Worm (Caenorhabditis elegans): ENCODE measurements around the gene ZK721.3.

ZK721.3 gene

DNA sequence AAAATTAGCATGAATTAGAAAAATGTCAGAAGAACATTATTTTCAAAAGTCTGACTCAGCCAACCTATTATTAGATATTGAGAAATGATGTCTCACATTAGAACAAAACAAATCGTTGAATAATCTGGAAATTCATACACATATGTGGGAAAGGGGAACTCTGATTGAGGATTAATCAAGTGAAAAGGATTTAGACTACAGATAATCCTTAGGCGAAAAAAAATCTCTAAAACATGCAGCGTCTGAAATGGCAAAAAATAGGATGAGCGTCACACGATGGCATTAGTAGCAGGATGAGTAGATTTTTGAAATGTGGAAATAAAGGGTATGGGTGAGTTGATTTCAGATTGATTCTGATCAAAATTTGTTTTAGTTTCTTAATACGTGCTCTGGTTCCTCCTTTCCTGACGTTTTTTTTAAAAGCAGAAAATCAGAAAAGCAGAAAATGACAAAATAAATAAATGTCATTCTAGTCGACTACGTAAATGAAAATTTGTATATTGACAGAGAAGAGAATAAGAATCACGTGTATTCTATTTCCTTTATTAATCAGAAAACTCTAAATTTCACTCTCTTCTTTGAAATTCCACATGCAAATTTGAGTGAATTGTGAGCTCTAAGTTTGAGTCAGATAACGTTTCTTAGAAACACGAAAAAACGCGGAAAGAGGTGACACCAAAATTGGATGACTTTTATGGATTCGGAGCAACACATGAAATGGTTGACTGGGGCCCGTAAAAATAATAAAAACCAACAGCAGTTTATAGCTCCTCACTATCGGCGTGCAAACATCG is 39.9 kb upstream of the ZK721.3 start:
- TF ChIP-seq ama-1 (optimal IDR thresholded peaks at IDR 0.05) (no peak), ets-7 (tag; optimal IDR thresholded peaks at IDR 0.05) (no peak), tra-4 (tag; optimal IDR thresholded peaks at IDR 0.05) (no peak), tbx-11 (GFP tag; IDR thresholded peaks at IDR 0.05) (no peak), aly-1 (tag; optimal IDR thresholded peaks at IDR 0.05) (no peak), scrt-1 (GFP tag; IDR thresholded peaks at IDR 0.05) (no peak), ceh-13 (GFP tag; optimal IDR thresholded peaks at IDR 0.05) (no peak), hmg-4 (GFP tag; optimal IDR thresholded peaks at IDR 0.05) (no peak), hmbx-1 (tag; optimal IDR thresholded peaks at IDR 0.05) (no peak), flt-1 (GFP tag; IDR thresholded peaks at IDR 0.05) (no peak), hnd-1 (tag; optimal IDR thresholded peaks at IDR 0.05) (no peak), tbx-37 (GFP tag; conservative IDR thresholded peaks at IDR 0.05) (no peak), pes-1 (GFP tag; IDR thresholded peaks at IDR 0.05) (no peak), sea-1 (GFP tag; conservative IDR thresholded peaks at IDR 0.05) (no peak), F13C5.2 (tag; optimal IDR thresholded peaks at IDR 0.05) (no peak), B0310.2 (tag; optimal IDR thresholded peaks at IDR 0.05) (no peak)

DNA sequence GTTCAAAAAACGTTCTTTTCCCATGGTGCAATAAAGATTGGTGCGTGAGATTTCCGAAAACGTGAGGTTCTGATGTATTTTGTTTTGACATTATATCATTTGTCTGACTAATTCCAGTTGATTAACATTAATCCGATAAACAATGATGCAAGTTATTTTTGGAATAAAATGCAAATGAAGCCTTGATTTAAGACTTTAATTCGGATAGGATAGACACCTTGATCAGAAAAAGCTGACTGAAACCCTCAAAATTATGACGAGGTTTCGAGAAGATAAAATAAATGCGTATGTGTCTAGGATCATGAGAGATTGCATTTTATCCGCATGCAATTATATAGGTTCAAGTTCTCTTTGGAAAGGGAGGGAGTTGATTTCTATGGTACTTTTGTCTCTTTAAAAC is 38.8 kb upstream of the ZK721.3 start:
- TF ChIP-seq tbx-11 (GFP tag; IDR thresholded peaks at IDR 0.05), result no peak
- no peak for TF ChIP-seq B0310.2 (tag; optimal IDR thresholded peaks at IDR 0.05)
- TF ChIP-seq scrt-1 (GFP tag; IDR thresholded peaks at IDR 0.05), result no peak
- no peak for TF ChIP-seq hnd-1 (tag; optimal IDR thresholded peaks at IDR 0.05)
- no peak for TF ChIP-seq sea-1 (GFP tag; conservative IDR thresholded peaks at IDR 0.05)
- TF ChIP-seq pes-1 (GFP tag; IDR thresholded peaks at IDR 0.05), result no peak
- no peak for TF ChIP-seq flt-1 (GFP tag; IDR thresholded peaks at IDR 0.05)
- TF ChIP-seq ets-7 (tag; optimal IDR thresholded peaks at IDR 0.05), result no peak
- no peak for TF ChIP-seq aly-1 (tag; optimal IDR thresholded peaks at IDR 0.05)
- no peak for TF ChIP-seq hmbx-1 (tag; optimal IDR thresholded peaks at IDR 0.05)

DNA sequence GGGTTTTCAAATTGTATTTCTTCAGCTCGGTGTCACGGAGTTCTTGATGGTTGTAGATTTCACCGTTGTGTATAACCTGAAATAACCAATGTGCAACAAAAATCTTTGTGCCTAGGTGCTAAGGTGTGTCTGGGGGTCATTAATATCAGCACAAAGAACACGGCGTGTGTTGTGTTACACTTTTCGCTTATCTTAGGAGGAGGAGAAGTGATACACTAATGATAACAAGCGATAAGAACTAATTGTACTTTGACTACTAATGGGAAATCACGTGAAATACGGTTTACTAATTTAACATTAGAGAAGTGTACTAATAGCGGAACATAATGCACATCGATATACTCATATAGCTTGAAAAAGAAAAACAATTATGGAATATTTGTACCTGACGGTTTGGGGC is 34.1 kb upstream of the ZK721.3 start:
- TF ChIP-seq B0310.2 (tag; optimal IDR thresholded peaks at IDR 0.05), result no peak

DNA sequence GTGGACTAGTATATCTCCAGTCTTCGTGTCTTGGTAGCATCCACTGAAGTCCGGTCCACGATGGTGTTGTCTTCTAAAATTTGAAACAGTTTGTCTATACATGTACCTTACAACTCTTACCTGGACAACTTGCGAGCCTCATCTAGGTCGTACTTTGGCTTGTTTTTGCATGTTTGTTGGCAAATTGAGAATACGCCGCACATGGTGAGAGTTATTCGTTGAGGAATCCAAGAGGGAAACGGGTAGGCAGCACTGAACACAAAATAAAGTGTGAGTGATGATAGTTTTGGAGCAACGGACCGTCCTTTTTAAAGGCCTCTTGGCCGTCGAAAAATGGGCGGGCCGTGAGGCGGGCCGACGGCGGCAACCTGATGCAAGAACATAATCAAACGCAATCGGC is 33.7 kb upstream of the ZK721.3 start, which contains the start of gene asns-2:
Gene asns-2 (minus strand): TSS at position 282 of the 400 bp plus-strand sequence.
- no peak for TF ChIP-seq sea-1 (GFP tag; conservative IDR thresholded peaks at IDR 0.05)
- TF ChIP-seq aly-1 (tag; optimal IDR thresholded peaks at IDR 0.05), result peak; percentile 13

DNA sequence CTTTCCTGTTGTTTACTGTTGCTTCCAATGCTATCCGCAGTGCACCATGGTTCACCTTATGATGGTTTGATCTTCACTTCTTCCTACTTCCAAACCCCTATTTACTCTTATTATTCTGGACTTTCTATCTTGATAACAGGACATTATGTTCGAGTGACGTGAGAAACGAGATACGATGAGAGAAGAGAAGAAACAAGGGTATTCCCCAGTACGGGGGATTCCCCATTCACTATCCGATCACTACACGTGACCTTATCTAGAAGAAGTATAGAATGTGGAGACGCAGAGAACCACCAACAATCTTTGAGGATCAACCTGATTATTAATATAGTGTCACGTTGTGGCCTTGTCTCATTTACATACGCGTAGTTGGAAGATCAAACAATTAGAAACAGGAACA is 31.8 kb upstream of the ZK721.3 start:
- TF ChIP-seq hnd-1 (tag; optimal IDR thresholded peaks at IDR 0.05) (no peak), ceh-36 (tag; optimal IDR thresholded peaks at IDR 0.05) (no peak), flt-1 (GFP tag; IDR thresholded peaks at IDR 0.05) (no peak), tbx-37 (GFP tag; conservative IDR thresholded peaks at IDR 0.05) (no peak), aly-1 (tag; optimal IDR thresholded peaks at IDR 0.05) (no peak), hmbx-1 (tag; optimal IDR thresholded peaks at IDR 0.05) (no peak), B0310.2 (tag; optimal IDR thresholded peaks at IDR 0.05) (no peak), sea-1 (GFP tag; conservative IDR thresholded peaks at IDR 0.05) (no peak), ama-1 (optimal IDR thresholded peaks at IDR 0.05) (no peak), scrt-1 (GFP tag; IDR thresholded peaks at IDR 0.05) (no peak), tbx-11 (GFP tag; IDR thresholded peaks at IDR 0.05) (no peak), ets-7 (tag; optimal IDR thresholded peaks at IDR 0.05) (no peak), F13C5.2 (tag; optimal IDR thresholded peaks at IDR 0.05) (no peak), tra-4 (tag; optimal IDR thresholded peaks at IDR 0.05) (no peak), pes-1 (GFP tag; IDR thresholded peaks at IDR 0.05) (no peak), hmg-4 (GFP tag; optimal IDR thresholded peaks at IDR 0.05) (no peak), ceh-13 (GFP tag; optimal IDR thresholded peaks at IDR 0.05) (no peak)

DNA sequence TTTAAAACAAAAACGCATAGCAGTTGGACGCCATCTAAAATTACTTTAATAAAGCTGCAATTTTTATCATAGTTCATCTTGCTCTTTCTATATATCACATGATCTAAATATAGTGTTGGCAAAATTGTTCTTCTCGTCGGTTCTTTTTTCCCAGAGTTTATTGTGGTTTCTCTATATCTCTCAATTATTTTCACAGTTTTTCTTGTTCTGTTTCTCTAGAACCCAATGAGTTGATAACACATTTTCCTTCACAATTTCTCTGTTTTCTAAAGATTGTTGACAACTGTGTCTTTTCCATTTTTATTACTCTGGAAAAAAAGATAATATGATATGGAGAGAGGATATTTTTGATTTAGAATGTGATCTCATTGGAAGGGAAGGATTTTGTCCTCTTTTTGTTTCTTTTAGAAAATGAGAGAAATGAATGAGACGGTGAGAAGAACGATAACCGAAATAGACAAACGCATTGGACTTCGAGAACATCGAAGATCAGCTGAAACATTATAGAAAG is 30.0 kb upstream of the ZK721.3 start:
- TF ChIP-seq hnd-1 (tag; optimal IDR thresholded peaks at IDR 0.05), result no peak

DNA sequence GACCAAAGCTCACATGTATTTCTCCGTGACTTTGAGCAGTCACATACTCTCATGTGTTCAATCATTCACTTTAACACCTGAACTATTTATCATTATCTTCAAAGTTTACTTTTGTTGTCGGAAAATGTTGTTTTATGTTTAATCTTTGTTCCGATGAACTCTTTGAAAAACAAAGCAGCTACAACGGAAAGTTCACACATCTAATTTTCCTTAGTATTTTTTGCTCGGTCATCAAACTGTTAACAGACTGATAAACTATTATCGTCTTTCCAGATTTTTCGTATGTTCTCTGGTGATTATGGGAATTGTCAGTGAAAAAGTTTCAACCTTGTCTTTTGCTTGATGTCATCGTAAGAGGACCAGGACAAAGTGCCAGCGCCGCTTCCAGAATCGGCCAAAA is 28.3 kb upstream of the ZK721.3 start:
- TF ChIP-seq ceh-13 (GFP tag; optimal IDR thresholded peaks at IDR 0.05) (no peak), F13C5.2 (tag; optimal IDR thresholded peaks at IDR 0.05) (no peak)

DNA sequence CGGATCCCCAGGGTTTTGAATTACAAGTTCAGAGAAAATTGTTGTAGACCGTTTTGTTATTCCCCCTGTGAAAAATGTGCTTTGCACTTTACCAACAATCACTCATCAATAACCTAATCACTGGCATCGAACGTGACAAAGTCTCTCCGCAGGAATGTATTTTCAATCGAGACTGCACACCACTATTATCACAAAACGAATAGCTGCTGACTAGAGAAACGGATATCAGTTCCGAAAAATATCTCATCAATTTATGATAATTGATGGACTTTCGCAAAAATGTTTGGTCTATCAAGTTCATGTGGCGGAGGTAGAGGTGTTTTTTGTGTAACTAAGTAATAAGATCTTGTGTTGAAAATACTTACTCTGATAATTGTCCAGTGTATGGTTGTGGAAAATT is 23.3 kb upstream of the ZK721.3 start:
- no peak for TF ChIP-seq flt-1 (GFP tag; IDR thresholded peaks at IDR 0.05)
- no peak for TF ChIP-seq hmg-4 (GFP tag; optimal IDR thresholded peaks at IDR 0.05)
- TF ChIP-seq scrt-1 (GFP tag; IDR thresholded peaks at IDR 0.05), result no peak
- no peak for TF ChIP-seq ceh-13 (GFP tag; optimal IDR thresholded peaks at IDR 0.05)
- TF ChIP-seq pes-1 (GFP tag; IDR thresholded peaks at IDR 0.05), result no peak
- no peak for TF ChIP-seq tbx-11 (GFP tag; IDR thresholded peaks at IDR 0.05)
- no peak for TF ChIP-seq aly-1 (tag; optimal IDR thresholded peaks at IDR 0.05)
- TF ChIP-seq B0310.2 (tag; optimal IDR thresholded peaks at IDR 0.05), result no peak
- no peak for TF ChIP-seq sea-1 (GFP tag; conservative IDR thresholded peaks at IDR 0.05)
- TF ChIP-seq hmbx-1 (tag; optimal IDR thresholded peaks at IDR 0.05), result no peak
- TF ChIP-seq tbx-37 (GFP tag; conservative IDR thresholded peaks at IDR 0.05), result no peak
- TF ChIP-seq hnd-1 (tag; optimal IDR thresholded peaks at IDR 0.05), result no peak
- no peak for TF ChIP-seq ama-1 (optimal IDR thresholded peaks at IDR 0.05)
- TF ChIP-seq tra-4 (tag; optimal IDR thresholded peaks at IDR 0.05), result no peak
- no peak for TF ChIP-seq F13C5.2 (tag; optimal IDR thresholded peaks at IDR 0.05)
- TF ChIP-seq ets-7 (tag; optimal IDR thresholded peaks at IDR 0.05), result no peak
- TF ChIP-seq ceh-36 (tag; optimal IDR thresholded peaks at IDR 0.05), result no peak
